Worm (Caenorhabditis elegans) whole organism, L4 larva: ENCODE data around the gene W09G12.8.
"Not testable (repeated sequence)": the region's sequence is repeated elsewhere in the genome, so short reads cannot be mapped to it uniquely, and the experiment has no call there.

Experiments
- R02D3.7 ChIP-seq: fragments of 150-350 bp; sonication (generic microtip); optimal IDR thresholded peaks from 3 replicates; lab custom pipeline; 2014; ENCODE audit warnings: missing biosample characterization, missing genetic modification characterization
- T20F7.1 ChIP-seq: fragments of 200-800 bp; sonication (Bioruptor generic); optimal IDR thresholded peaks from 2 replicates; lab custom pipeline; 2018; ENCODE audit warnings: mild to moderate bottlenecking, missing genetic modification characterization, missing compliant biosample characterization
- T26A8.4 ChIP-seq: fragments of 200-800 bp; sonication (Bioruptor generic); IDR thresholded peaks from 2 replicates; pipeline ENCODE4 v1.3.6; 2022; ENCODE audit warnings: missing genetic modification characterization, missing compliant biosample characterization
- Y105C5A.15 ChIP-seq: fragments of 200-800 bp; sonication (Bioruptor generic); IDR thresholded peaks from 2 replicates; pipeline ENCODE4 v1.3.6; 2022; ENCODE audit warnings: missing genetic modification characterization, missing compliant biosample characterization
- Y48G9A.11 ChIP-seq: fragments of 200-800 bp; sonication (Bioruptor generic); IDR thresholded peaks from 2 replicates; pipeline ENCODE4 v1.3.6; 2022; ENCODE audit warnings: missing genetic modification reagents, missing genetic modification characterization, missing compliant biosample characterization
- aha-1 ChIP-seq: fragments of 150-350 bp; peaks from one replicate; lab custom pipeline; 2014; ENCODE audit warnings: missing biosample characterization, missing genetic modification characterization
- ceh-28 ChIP-seq: fragments of 150-350 bp; optimal IDR thresholded peaks from 2 replicates; lab custom pipeline; 2014; ENCODE audit warnings: missing biosample characterization, missing genetic modification reagents, missing genetic modification characterization
- ceh-44 ChIP-seq: fragments of 200-800 bp; sonication (Bioruptor generic); IDR thresholded peaks from 2 replicates; pipeline ENCODE4 v1.3.6; 2022; ENCODE audit warnings: missing genetic modification reagents, missing genetic modification characterization, missing compliant biosample characterization
- ces-1 ChIP-seq: fragments of 150-350 bp; sonication (generic microtip); optimal IDR thresholded peaks from 4 replicates; lab custom pipeline; 2014; ENCODE audit warnings: missing biosample characterization, missing genetic modification reagents, missing genetic modification characterization
- daf-12 ChIP-seq: fragments of 150-350 bp; optimal IDR thresholded peaks from 2 replicates; lab custom pipeline; 2014; ENCODE audit warnings: missing biosample characterization, missing genetic modification reagents, missing genetic modification characterization
- daf-16 ChIP-seq, 3 experiments: sonication (generic microtip); optimal IDR thresholded peaks; 2 replicates each; lab custom pipeline; 2016 to 2017; ENCODE audit warnings: missing genetic modification characterization in 3 of 3, missing genetic modification reagents in 3 of 3, mild to moderate bottlenecking in 2 of 3, missing compliant biosample characterization in 2 of 3, missing biosample characterization in 1 of 3, moderate library complexity in 1 of 3
- dmd-6 ChIP-seq: fragments of 200-800 bp; sonication (Bioruptor generic); IDR thresholded peaks from 2 replicates; pipeline ENCODE4 v1.3.6; 2022; ENCODE audit warnings: missing genetic modification reagents, missing genetic modification characterization, missing compliant biosample characterization
- dmd-9 ChIP-seq: fragments of 200-800 bp; sonication (Bioruptor generic); IDR thresholded peaks from 2 replicates; pipeline ENCODE4 v1.3.6; 2022; ENCODE audit warnings: missing genetic modification reagents, missing genetic modification characterization, missing compliant biosample characterization
- dpl-1 ChIP-seq: fragments of 150-350 bp; optimal IDR thresholded peaks from 2 replicates; lab custom pipeline; 2014; ENCODE audit warnings: missing biosample characterization, missing genetic modification reagents, missing genetic modification characterization
- egl-27 ChIP-seq: sonication (generic microtip); optimal IDR thresholded peaks from 3 replicates; lab custom pipeline; 2017; ENCODE audit warnings: missing biosample characterization, missing genetic modification reagents, missing genetic modification characterization
- fos-1 ChIP-seq: fragments of 150-350 bp; optimal IDR thresholded peaks from 2 replicates; lab custom pipeline; 2014; ENCODE audit warnings: missing biosample characterization, missing genetic modification characterization
- hlh-11 ChIP-seq: fragments of 200-800 bp; sonication (Bioruptor generic); optimal IDR thresholded peaks from 2 replicates; lab custom pipeline; 2018; ENCODE audit warnings: mild to moderate bottlenecking, missing genetic modification characterization, missing compliant biosample characterization
- hlh-30 ChIP-seq: sonication (generic microtip); optimal IDR thresholded peaks from 2 replicates; lab custom pipeline; 2017; ENCODE audit warnings: antibody characterized with exemption, mild to moderate bottlenecking, missing genetic modification characterization, missing compliant biosample characterization; ENCODE audit not compliant: insufficient read depth
- lsy-2 ChIP-seq, 2 experiments: fragments of 150-350 bp in 1 of 2; sonication (generic microtip) in 1 of 2; optimal IDR thresholded peaks; 2 replicates each; lab custom pipeline; 2014 to 2017; ENCODE audit warnings: missing biosample characterization in 2 of 2, missing genetic modification characterization in 2 of 2
- mdl-1 ChIP-seq, 2 experiments: fragments of 150-350 bp in 1 of 2; sonication (generic microtip) in 1 of 2; optimal IDR thresholded peaks; 2 replicates each; lab custom pipeline; 2014 to 2017; ENCODE audit warnings: missing biosample characterization in 2 of 2, missing genetic modification characterization in 2 of 2
- mep-1 ChIP-seq: fragments of 150-350 bp; sonication (generic microtip); optimal IDR thresholded peaks from 3 replicates; lab custom pipeline; 2014; ENCODE audit warnings: missing biosample characterization, missing genetic modification characterization
- nhr-237 ChIP-seq: sonication (generic microtip); optimal IDR thresholded peaks from 2 replicates; lab custom pipeline; 2017; ENCODE audit warnings: missing biosample characterization, missing genetic modification characterization
- nhr-25 ChIP-seq: sonication (generic microtip); optimal IDR thresholded peaks from 2 replicates; lab custom pipeline; 2017; ENCODE audit warnings: missing genetic modification characterization, mild to moderate bottlenecking, missing compliant biosample characterization, antibody characterized with exemption, moderate library complexity, borderline replicate concordance; ENCODE audit not compliant: insufficient read depth
- nhr-28 ChIP-seq: fragments of 150-350 bp; optimal IDR thresholded peaks from 2 replicates; lab custom pipeline; 2014; ENCODE audit warnings: missing biosample characterization, missing genetic modification characterization
- nhr-41 ChIP-seq: fragments of 200-800 bp; sonication (Bioruptor generic); IDR thresholded peaks from 2 replicates; pipeline ENCODE4 v1.3.6; 2022; ENCODE audit warnings: missing genetic modification reagents, missing genetic modification characterization, missing compliant biosample characterization
- nhr-48 ChIP-seq: sonication (generic microtip); optimal IDR thresholded peaks from 2 replicates; lab custom pipeline; 2016; ENCODE audit warnings: mild to moderate bottlenecking, missing genetic modification characterization, missing compliant biosample characterization
- nhr-76 ChIP-seq: fragments of 150-350 bp; optimal IDR thresholded peaks from 2 replicates; lab custom pipeline; 2014; ENCODE audit warnings: missing biosample characterization, missing genetic modification characterization
- pqm-1 ChIP-seq: sonication (generic microtip); optimal IDR thresholded peaks from 2 replicates; lab custom pipeline; 2017; ENCODE audit warnings: missing biosample characterization, missing genetic modification characterization
- rbr-2 ChIP-seq: sonication (generic microtip); optimal IDR thresholded peaks from 2 replicates; lab custom pipeline; 2016; ENCODE audit warnings: missing genotype, missing genetic modification characterization, missing compliant biosample characterization
- sdz-12 ChIP-seq: fragments of 200-800 bp; sonication (Bioruptor generic); optimal IDR thresholded peaks from 2 replicates; lab custom pipeline; 2018; ENCODE audit warnings: mild to moderate bottlenecking, missing genetic modification characterization, missing compliant biosample characterization
- skn-1 ChIP-seq: fragments of 150-350 bp; optimal IDR thresholded peaks from 2 replicates; lab custom pipeline; 2014; ENCODE audit warnings: missing biosample characterization, missing genetic modification characterization
- tag-97 ChIP-seq: fragments of 200-800 bp; sonication (Bioruptor generic); IDR thresholded peaks from 2 replicates; pipeline ENCODE4 v1.3.6; 2022; ENCODE audit warnings: missing genetic modification characterization, missing compliant biosample characterization
- tra-1 ChIP-seq: fragments of 200-800 bp; sonication (Bioruptor generic); IDR thresholded peaks from 2 replicates; pipeline ENCODE4 v1.3.6; 2022; ENCODE audit warnings: missing genetic modification reagents, missing genetic modification characterization, missing compliant biosample characterization
- unc-39 ChIP-seq: sonication (generic microtip); optimal IDR thresholded peaks from 2 replicates; lab custom pipeline; 2017; ENCODE audit warnings: missing biosample characterization, missing genetic modification characterization
- unc-62 ChIP-seq, 3 experiments: fragments of 150-350 bp in 1 of 3; sonication (generic microtip); optimal IDR thresholded peaks in 2 of 3; peaks in 1 of 3; 1 replicate in 1 of 3; 2 replicates in 2 of 3; lab custom pipeline; 2014 to 2017; ENCODE audit warnings: missing biosample characterization in 3 of 3, missing genetic modification characterization in 3 of 3, missing genetic modification reagents in 3 of 3, missing genotype in 1 of 3
- zip-11 ChIP-seq: fragments of 200-800 bp; sonication (Bioruptor generic); IDR thresholded peaks from 2 replicates; pipeline ENCODE4 v1.3.6; 2022; ENCODE audit warnings: missing genetic modification characterization, missing compliant biosample characterization
- ztf-11 ChIP-seq: fragments of 150-350 bp; optimal IDR thresholded peaks from 2 replicates; lab custom pipeline; 2014; ENCODE audit warnings: missing biosample characterization, missing genetic modification characterization

Gene W09G12.8

ce11 chrIV:1225596-1226232 is at the start of gene W09G12.8:
Gene W09G12.8, plus strand, starts transcription at chrIV:1226182.
- peak in 1 of 2 experiments; percentile 91 for TF ChIP-seq unc-62 (GFP tag; optimal IDR thresholded peaks at IDR 0.05 in 1 of 2; lab: Kevin White, UChicago)
- TF ChIP-seq unc-62 (tag; optimal IDR thresholded peaks at IDR 0.05; lab: Kevin White, UChicago) = no peak
- TF ChIP-seq skn-1 = no peak

ce11 chrIV:1176613-1177012 is 49.4 kb upstream of the W09G12.8 start:
- TF ChIP-seq dmd-6 (no peak), ceh-28 (peak; percentile 60), R02D3.7 (tag; lab: Kevin White, UChicago) (no peak)

DNA sequence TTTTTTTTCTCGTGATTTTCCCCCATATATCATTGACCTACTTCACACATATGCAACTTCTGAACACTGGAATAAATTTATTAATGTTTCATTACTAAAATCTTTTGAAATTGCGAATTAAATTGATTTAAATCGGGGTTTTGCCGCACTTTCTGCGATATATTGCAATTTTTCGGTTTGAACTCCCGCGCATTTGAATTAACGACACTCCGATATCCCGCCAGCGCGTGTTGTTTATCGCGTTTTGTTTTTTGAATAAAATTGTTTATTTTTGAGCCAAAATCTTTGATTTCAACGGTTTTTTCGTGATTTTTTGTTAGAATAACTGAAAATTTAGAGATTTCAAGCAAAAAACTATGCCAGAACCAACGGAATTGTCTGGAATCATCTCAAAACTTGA is 48.3 kb upstream of the W09G12.8 start, which contains the start of gene Y104H12D.2:
Gene Y104H12D.2, plus strand, starts transcription at position 340 of the 400 bp plus-strand sequence.
- TF ChIP-seq zip-11 (GFP tag; lab: Robert Waterston, UW) = no peak
- TF ChIP-seq pqm-1 (tag; lab: Kevin White, UChicago) = no peak
- TF ChIP-seq Y48G9A.11 (GFP tag; lab: Robert Waterston, UW) = peak; percentile 96
- TF ChIP-seq daf-16 (GFP tag; optimal IDR thresholded peaks at IDR 0.05; lab: Kevin White, UChicago) = no peak
- peak; percentile 41 for TF ChIP-seq daf-16 (tag; optimal IDR thresholded peaks at IDR 0.05; lab: Kevin White, UChicago)
- no peak for TF ChIP-seq mep-1 (tag; lab: Kevin White, UChicago)
- TF ChIP-seq daf-12 (tag; lab: Kevin White, UChicago) = no peak
- TF ChIP-seq hlh-11 (tag; lab: Kevin White, UChicago) = no peak
- peak; percentile 15 for TF ChIP-seq hlh-30 (tag; lab: Kevin White, UChicago)
- peak; percentile 97 for TF ChIP-seq T20F7.1 (GFP tag; lab: Kevin White, UChicago)
- peak in 1 of 2 experiments; percentile 49 for TF ChIP-seq lsy-2 (tag; optimal IDR thresholded peaks at IDR 0.05; lab: Kevin White, UChicago)
- peak; percentile 90 for TF ChIP-seq dpl-1 (GFP tag; lab: Kevin White, UChicago)

DNA sequence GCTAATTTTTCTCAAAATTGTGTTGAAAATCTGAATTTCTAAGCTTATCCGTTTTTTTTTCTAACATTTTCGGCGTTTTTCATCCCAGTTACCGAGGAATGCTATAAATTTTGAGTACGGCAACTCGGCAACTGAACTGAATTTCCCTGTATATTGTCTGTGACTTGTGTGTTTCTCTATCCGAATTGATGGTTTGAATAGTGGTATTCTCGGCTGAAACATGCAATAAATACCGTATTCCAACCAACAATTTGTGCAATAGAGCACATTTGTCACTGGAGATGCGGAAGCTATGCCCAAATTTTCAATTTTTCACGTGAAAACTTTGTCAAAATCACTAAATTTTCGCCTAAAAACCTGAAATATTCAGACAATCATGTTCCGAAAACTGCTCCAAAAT is 43.7 kb upstream of the W09G12.8 start, which contains the start of gene rmif-2:
Gene rmif-2, plus strand, starts transcription at position 301 of the 400 bp plus-strand sequence.
- TF ChIP-seq fos-1; nhr-41 (GFP tag; lab: Robert Waterston, UW); ces-1 (GFP tag; lab: Kevin White, UChicago): not testable (repeated sequence)

- TF ChIP-seq aha-1 = peak; percentile 63
Observed at ce11 chrIV:1187502-1187901, 38.5 kb upstream of the W09G12.8 start, which contains the start of gene mdt-20. Gene mdt-20, plus strand, starts transcription at chrIV:1187802.

DNA sequence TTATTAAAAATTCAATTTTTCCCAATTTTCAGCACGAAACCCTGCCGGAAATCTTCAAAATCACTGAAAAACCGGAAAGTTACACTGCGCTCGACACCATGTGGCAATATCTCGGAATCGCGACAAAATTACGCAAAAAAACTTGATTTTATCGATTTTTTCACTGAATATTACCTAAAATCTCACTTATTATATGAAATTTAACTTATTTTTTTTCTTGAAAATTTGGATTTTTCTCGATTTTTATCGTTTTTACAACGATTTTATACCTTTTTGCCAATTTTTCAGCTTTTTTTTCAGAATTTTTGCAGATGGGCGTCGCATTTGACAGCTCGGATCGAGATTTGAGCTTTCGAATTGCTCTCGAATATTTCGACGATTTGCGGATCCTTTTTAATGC is 33.2 kb upstream of the W09G12.8 start, which contains the start of gene spl-3:
Gene spl-3, plus strand, starts transcription at position 301 of the 400 bp plus-strand sequence.
- no peak for TF ChIP-seq mdl-1 (tag; optimal IDR thresholded peaks at IDR 0.05; lab: Kevin White, UChicago)
- no peak for TF ChIP-seq tag-97
- no peak for TF ChIP-seq nhr-28 (tag; lab: Kevin White, UChicago)
- TF ChIP-seq T26A8.4 (GFP tag; lab: Robert Waterston, UW) = no peak
- no peak for TF ChIP-seq nhr-237
- TF ChIP-seq ceh-44 (GFP tag; lab: Robert Waterston, UW) = no peak
- TF ChIP-seq ztf-11 (tag; lab: Kevin White, UChicago) = no peak
- TF ChIP-seq nhr-25 (tag; lab: Kevin White, UChicago) = no peak
- no peak for TF ChIP-seq Y105C5A.15 (GFP tag; lab: Robert Waterston, UW)
- no peak for TF ChIP-seq sdz-12 (GFP tag; lab: Kevin White, UChicago)
- no peak for TF ChIP-seq unc-39 (tag; lab: Kevin White, UChicago)
- TF ChIP-seq dmd-9 = no peak
- no peak for TF ChIP-seq ceh-28
- TF ChIP-seq nhr-48 = no peak
- no peak for TF ChIP-seq tra-1 (GFP tag; lab: Robert Waterston, UW)
- TF ChIP-seq nhr-76 (tag; lab: Kevin White, UChicago) = no peak
- no peak for TF ChIP-seq dmd-6
- no peak for TF ChIP-seq rbr-2
- no peak for TF ChIP-seq egl-27 (tag; lab: Kevin White, UChicago)
